Worm (Caenorhabditis elegans) whole organism, L4 larva: Measurements from ENCODE around the gene C39B5.6.

ENCODE experiments used
- F44E2.7 ChIP-seq: fragments of 200-800 bp; sonication (Bioruptor generic); IDR thresholded peaks from 2 replicates; pipeline ENCODE4 v2.1.2; 2022; ENCODE audit warnings: missing genetic modification characterization, missing compliant biosample characterization
- aha-1 ChIP-seq: fragments of 150-350 bp; peaks from one replicate; lab custom pipeline; 2014; ENCODE audit warnings: missing biosample characterization, missing genetic modification characterization
- daf-16 ChIP-seq, 3 experiments: sonication (generic microtip); optimal IDR thresholded peaks; 2 replicates each; lab custom pipeline; 2016 to 2017; ENCODE audit warnings: missing genetic modification characterization in 3 of 3, missing genetic modification reagents in 3 of 3, mild to moderate bottlenecking in 2 of 3, missing compliant biosample characterization in 2 of 3, missing biosample characterization in 1 of 3, moderate library complexity in 1 of 3
- daf-8 ChIP-seq: fragments of 200-800 bp; sonication (Bioruptor generic); IDR thresholded peaks from 2 replicates; pipeline ENCODE4 v1.3.6; 2022; ENCODE audit warnings: missing genetic modification characterization, missing compliant biosample characterization
- egl-43 ChIP-seq: fragments of 200-800 bp; sonication (Bioruptor generic); IDR thresholded peaks from 2 replicates; pipeline ENCODE4 v1.3.6; 2022; ENCODE audit warnings: missing genetic modification reagents, missing genetic modification characterization, missing compliant biosample characterization
- fkh-10 ChIP-seq: fragments of 150-350 bp; optimal IDR thresholded peaks from 2 replicates; lab custom pipeline; 2014; ENCODE audit warnings: missing biosample characterization, missing genetic modification reagents, missing genetic modification characterization
- hlh-30 ChIP-seq: sonication (generic microtip); optimal IDR thresholded peaks from 2 replicates; lab custom pipeline; 2017; ENCODE audit warnings: antibody characterized with exemption, mild to moderate bottlenecking, missing genetic modification characterization, missing compliant biosample characterization; ENCODE audit not compliant: insufficient read depth
- hmg-1.1 ChIP-seq: fragments of 200-800 bp; sonication (Bioruptor generic); IDR thresholded peaks from 2 replicates; pipeline ENCODE4 v1.3.6; 2022; ENCODE audit warnings: missing genetic modification reagents, missing genetic modification characterization, missing compliant biosample characterization
- lim-7 ChIP-seq: fragments of 200-800 bp; sonication (Bioruptor generic); IDR thresholded peaks from 2 replicates; pipeline ENCODE4 v1.3.6; 2022; ENCODE audit warnings: missing genetic modification characterization, missing compliant biosample characterization
- lin-29 ChIP-seq: fragments of 200-800 bp; sonication (Bioruptor generic); IDR thresholded peaks from 2 replicates; pipeline ENCODE4 v1.3.6; 2022; ENCODE audit warnings: missing genetic modification reagents, missing genetic modification characterization, missing compliant biosample characterization
- mdt-29 ChIP-seq: fragments of 200-800 bp; sonication (Bioruptor generic); IDR thresholded peaks from 2 replicates; pipeline ENCODE4 v1.3.6; 2022; ENCODE audit warnings: missing genetic modification reagents, missing genetic modification characterization, missing compliant biosample characterization
- mxl-3 ChIP-seq: fragments of 200-800 bp; sonication (Bioruptor generic); optimal IDR thresholded peaks from 2 replicates; lab custom pipeline; 2018; ENCODE audit warnings: mild to moderate bottlenecking, missing genetic modification characterization, missing compliant biosample characterization
- nhr-10 ChIP-seq: fragments of 150-350 bp; optimal IDR thresholded peaks from 2 replicates; lab custom pipeline; 2014; ENCODE audit warnings: missing biosample characterization, missing genetic modification characterization
- nhr-102 ChIP-seq: sonication (generic microtip); optimal IDR thresholded peaks from 2 replicates; lab custom pipeline; 2016; ENCODE audit warnings: mild to moderate bottlenecking, missing genetic modification characterization, moderate library complexity, missing compliant biosample characterization
- nhr-11 ChIP-seq: fragments of 150-350 bp; optimal IDR thresholded peaks from 2 replicates; lab custom pipeline; 2014; ENCODE audit warnings: missing biosample characterization, missing genetic modification characterization
- nhr-28 ChIP-seq: fragments of 150-350 bp; optimal IDR thresholded peaks from 2 replicates; lab custom pipeline; 2014; ENCODE audit warnings: missing biosample characterization, missing genetic modification characterization
- nhr-41 ChIP-seq: fragments of 200-800 bp; sonication (Bioruptor generic); IDR thresholded peaks from 2 replicates; pipeline ENCODE4 v1.3.6; 2022; ENCODE audit warnings: missing genetic modification reagents, missing genetic modification characterization, missing compliant biosample characterization
- nhr-76 ChIP-seq: fragments of 150-350 bp; optimal IDR thresholded peaks from 2 replicates; lab custom pipeline; 2014; ENCODE audit warnings: missing biosample characterization, missing genetic modification characterization
- php-3 ChIP-seq: fragments of 200-800 bp; sonication (Bioruptor generic); IDR thresholded peaks from 2 replicates; pipeline ENCODE4 v1.3.6; 2022; ENCODE audit warnings: missing genetic modification reagents, missing genetic modification characterization, missing compliant biosample characterization
- pqm-1 ChIP-seq: sonication (generic microtip); optimal IDR thresholded peaks from 2 replicates; lab custom pipeline; 2017; ENCODE audit warnings: missing biosample characterization, missing genetic modification characterization
- skn-1 ChIP-seq: fragments of 150-350 bp; optimal IDR thresholded peaks from 2 replicates; lab custom pipeline; 2014; ENCODE audit warnings: missing biosample characterization, missing genetic modification characterization
- spr-1 ChIP-seq: sonication (generic microtip); optimal IDR thresholded peaks from 2 replicates; lab custom pipeline; 2016; ENCODE audit warnings: mild to moderate bottlenecking, missing genetic modification characterization, missing compliant biosample characterization
- unc-130 ChIP-seq: sonication (generic microtip); optimal IDR thresholded peaks from 2 replicates; lab custom pipeline; 2016; ENCODE audit warnings: missing genetic modification reagents, missing genetic modification characterization, missing compliant biosample characterization
- zfp-3 ChIP-seq: fragments of 200-800 bp; sonication (Bioruptor generic); conservative IDR thresholded peaks from 2 replicates; pipeline ENCODE4 v1.3.6; 2022; ENCODE audit warnings: missing genetic modification reagents, missing genetic modification characterization, missing compliant biosample characterization
- zip-2 ChIP-seq: fragments of 150-350 bp; optimal IDR thresholded peaks from 2 replicates; lab custom pipeline; 2014; ENCODE audit warnings: missing biosample characterization, missing genetic modification characterization

Gene C39B5.6

ce11 chrIII:2240471-2240870 lies 42.7 kb downstream of the C39B5.6 start, which contains the start of gene srz-56:
TSS of gene srz-56 (plus strand) at chrIII:2240771.
- TF ChIP-seq unc-130 (GFP tag; lab: Kevin White, UChicago): no peak
- no peak for TF ChIP-seq daf-16 (GFP tag; optimal IDR thresholded peaks at IDR 0.05; lab: Kevin White, UChicago)
- no peak for TF ChIP-seq daf-16 (tag; optimal IDR thresholded peaks at IDR 0.05; lab: Kevin White, UChicago)
- TF ChIP-seq mdt-29: no peak
- no peak for TF ChIP-seq spr-1 (tag; lab: Kevin White, UChicago)
- no peak for TF ChIP-seq nhr-10 (tag; lab: Kevin White, UChicago)

ce11 chrIII:2243617-2244016 lies 45.8 kb downstream of the C39B5.6 start:
- TF ChIP-seq aha-1 (peak; percentile 94), nhr-102 (tag; lab: Kevin White, UChicago) (no peak)

- TF ChIP-seq aha-1 (peak; percentile 14), nhr-41 (GFP tag; lab: Robert Waterston, UW) (no peak), nhr-102 (tag; lab: Kevin White, UChicago) (no peak), nhr-76 (tag; lab: Kevin White, UChicago) (no peak)
These were observed 47.9 kb downstream of the C39B5.6 start, which contains the start of gene srd-67 for ce11 chrIII:2245727-2246126. TSS of gene srd-67 (minus strand) at chrIII:2245827.

ce11 chrIII:2251348-2251747 lies 53.5 kb downstream of the C39B5.6 start, which contains the start of gene fbxa-7:
TSS of gene fbxa-7 (minus strand) at chrIII:2251448.
- TF ChIP-seq fkh-10 (no peak), php-3 (GFP tag; lab: Robert Waterston, UW) (no peak), hlh-30 (tag; lab: Kevin White, UChicago) (no peak), nhr-76 (tag; lab: Kevin White, UChicago) (no peak)

ce11 chrIII:2253027-2253499 lies 55.3 kb downstream of the C39B5.6 start, which contains the start of gene fbxa-73:
TSS of gene fbxa-73 (plus strand) at chrIII:2253449.
- TF ChIP-seq nhr-28 (tag; lab: Kevin White, UChicago) (peak; percentile 64), lim-7 (GFP tag; lab: Robert Waterston, UW) (no peak), lin-29 (no peak), pqm-1 (tag; lab: Kevin White, UChicago) (peak; percentile 83), daf-16 (GFP tag; optimal IDR thresholded peaks at IDR 0.05; lab: Kevin White, UChicago) (no peak), daf-16 (tag; optimal IDR thresholded peaks at IDR 0.05; lab: Kevin White, UChicago) (peak; percentile 84)

ce11 chrIII:2255522-2255921 lies 57.7 kb downstream of the C39B5.6 start, which contains the start of gene fbxa-71:
TSS of gene fbxa-71 (plus strand) at chrIII:2255822.
- TF ChIP-seq unc-130 (GFP tag; lab: Kevin White, UChicago) (no peak), zip-2 (tag; lab: Kevin White, UChicago) (no peak), hmg-1.1 (GFP tag; lab: Robert Waterston, UW) (no peak), skn-1 (no peak), F44E2.7 (GFP tag; lab: Robert Waterston, UW) (no peak), nhr-28 (tag; lab: Kevin White, UChicago) (no peak), zfp-3 (no peak), daf-8 (GFP tag; lab: Robert Waterston, UW) (no peak), egl-43 (GFP tag; lab: Robert Waterston, UW) (no peak), nhr-11 (tag; lab: Kevin White, UChicago) (no peak), mxl-3 (GFP tag; lab: Kevin White, UChicago) (no peak)
